Fruit fly (Drosophila melanogaster) whole organism, wandering third instar larva: ENCODE measurements around the gene agt.

Source experiments
- Abd-B ChIP-seq: fragments of >200 bp; optimal IDR thresholded peaks from 2 replicates; lab custom pipeline; 2017; ENCODE audit warnings: missing biosample characterization, missing genetic modification characterization
- CG32264 ChIP-seq: fragments of 200-800 bp; sonication (Bioruptor generic); optimal IDR thresholded peaks from 2 replicates; lab custom pipeline; 2016; ENCODE audit warnings: missing biosample characterization, missing genetic modification characterization
- CG9705 ChIP-seq: fragments of 200-800 bp; sonication (Bioruptor generic); optimal IDR thresholded peaks from 2 replicates; lab custom pipeline; 2018; ENCODE audit warnings: missing biosample characterization, mild to moderate bottlenecking, missing genetic modification characterization
- CrebA ChIP-seq: fragments of 200-800 bp; sonication (Bioruptor generic); optimal IDR thresholded peaks from 2 replicates; lab custom pipeline; 2016; ENCODE audit warnings: missing biosample characterization, mild to moderate bottlenecking, missing genetic modification characterization, borderline replicate concordance
- Dfd ChIP-seq: fragments of >200 bp; optimal IDR thresholded peaks from 2 replicates; lab custom pipeline; 2017; ENCODE audit warnings: missing biosample characterization, missing genetic modification characterization
- Dif ChIP-seq: fragments of 200-275, 200-300 bp; sonication (Bioruptor generic); optimal IDR thresholded peaks from 2 replicates; lab custom pipeline; 2018; ENCODE audit warnings: missing biosample characterization, missing genetic modification characterization; ENCODE audit not compliant: partially characterized antibody
- GATAd ChIP-seq: sonication (Bioruptor generic); optimal IDR thresholded peaks from 2 replicates; lab custom pipeline; 2016; ENCODE audit warnings: missing biosample characterization, missing genetic modification characterization
- HLH106 ChIP-seq: fragments of 200-800 bp; optimal IDR thresholded peaks from 3 replicates; lab custom pipeline; 2019; ENCODE audit warnings: missing biosample characterization, mild to moderate bottlenecking, missing genetic modification characterization, moderate library complexity
- Hr78 ChIP-seq: fragments of >200 bp; optimal IDR thresholded peaks from 2 replicates; lab custom pipeline; 2017; ENCODE audit warnings: missing biosample characterization, missing genetic modification characterization
- Hr83 ChIP-seq: fragments of 200-300 bp; sonication (Bioruptor generic); optimal IDR thresholded peaks from 2 replicates; lab custom pipeline; 2016; ENCODE audit warnings: missing biosample characterization, mild to moderate bottlenecking, missing genetic modification characterization, moderate library complexity; ENCODE audit not compliant: poor library complexity, severe bottlenecking
- Jra ChIP-seq: sonication (Bioruptor generic); optimal IDR thresholded peaks from 2 replicates; lab custom pipeline; 2016; ENCODE audit warnings: missing biosample characterization, missing genetic modification characterization
- Mio ChIP-seq: sonication (Bioruptor generic); optimal IDR thresholded peaks from 2 replicates; lab custom pipeline; 2016; ENCODE audit warnings: missing biosample characterization, missing genetic modification characterization
- Myc ChIP-seq: fragments of >200 bp; optimal IDR thresholded peaks from 2 replicates; lab custom pipeline; 2017
- Sp1 ChIP-seq: fragments of 200-800 bp; sonication (Bioruptor generic); optimal IDR thresholded peaks from 3 replicates; lab custom pipeline; 2019; ENCODE audit warnings: missing biosample characterization, mild to moderate bottlenecking, missing genetic modification characterization, moderate library complexity
- Vsx2 ChIP-seq: fragments of 200-300, 225-300 bp; sonication (Bioruptor generic); optimal IDR thresholded peaks from 2 replicates; lab custom pipeline; 2018; ENCODE audit warnings: missing biosample characterization, missing genetic modification characterization; ENCODE audit not compliant: partially characterized antibody
- dmrt93B ChIP-seq: fragments of 200-800 bp; sonication (Bioruptor generic); optimal IDR thresholded peaks from 2 replicates; lab custom pipeline; 2018; ENCODE audit warnings: missing biosample characterization, mild to moderate bottlenecking, missing genetic modification characterization
- dsf ChIP-seq: sonication (Bioruptor generic); optimal IDR thresholded peaks from 2 replicates; lab custom pipeline; 2016; ENCODE audit warnings: missing biosample characterization, missing genetic modification characterization, borderline replicate concordance
- ey ChIP-seq: fragments of 200-800 bp; sonication (Bioruptor generic); optimal IDR thresholded peaks from 2 replicates; lab custom pipeline; 2016; ENCODE audit warnings: missing biosample characterization, missing genetic modification characterization
- foxo ChIP-seq, 2 experiments: fragments of 200-800 bp; sonication (Bioruptor generic); optimal IDR thresholded peaks; 2 replicates in 1 of 2; 3 replicates in 1 of 2; lab custom pipeline; 2016 to 2017; ENCODE audit warnings: missing biosample characterization in 2 of 2, missing genetic modification characterization in 2 of 2
- fru ChIP-seq: fragments of 200-800 bp; sonication (Bioruptor generic); optimal IDR thresholded peaks from 3 replicates; lab custom pipeline; 2016; ENCODE audit warnings: missing biosample characterization, mild to moderate bottlenecking, missing genetic modification characterization
- h ChIP-seq: fragments of 200-800 bp; sonication (Bioruptor generic); optimal IDR thresholded peaks from 3 replicates; lab custom pipeline; 2016; ENCODE audit warnings: missing biosample characterization, mild to moderate bottlenecking, missing genetic modification characterization
- jim ChIP-seq: fragments of 175-275, 200-325 bp; sonication (Bioruptor generic); optimal IDR thresholded peaks from 2 replicates; lab custom pipeline; 2016; ENCODE audit warnings: missing biosample characterization, mild to moderate bottlenecking, missing genetic modification characterization
- lola ChIP-seq: fragments of >200 bp; optimal IDR thresholded peaks from 2 replicates; lab custom pipeline; 2017; ENCODE audit warnings: missing biosample characterization, missing genetic modification characterization
- pan ChIP-seq: fragments of >200 bp; optimal IDR thresholded peaks from 2 replicates; lab custom pipeline; 2017
- psq ChIP-seq: fragments of 200-800 bp; sonication (Bioruptor generic); optimal IDR thresholded peaks from 3 replicates; lab custom pipeline; 2017; ENCODE audit warnings: missing biosample characterization, mild to moderate bottlenecking, missing genetic modification characterization, moderate library complexity
- rgr ChIP-seq: fragments of 200-800 bp; sonication (Bioruptor generic); optimal IDR thresholded peaks from 3 replicates; lab custom pipeline; 2016; ENCODE audit warnings: missing biosample characterization, mild to moderate bottlenecking, missing genetic modification characterization
- usp ChIP-seq: fragments of >200 bp; optimal IDR thresholded peaks from 2 replicates; lab custom pipeline; 2017; ENCODE audit warnings: missing biosample characterization, missing genetic modification characterization
- woc ChIP-seq: sonication (Bioruptor generic); optimal IDR thresholded peaks from 2 replicates; lab custom pipeline; 2016; ENCODE audit warnings: missing biosample characterization, mild to moderate bottlenecking, missing genetic modification characterization

The agt gene

DNA sequence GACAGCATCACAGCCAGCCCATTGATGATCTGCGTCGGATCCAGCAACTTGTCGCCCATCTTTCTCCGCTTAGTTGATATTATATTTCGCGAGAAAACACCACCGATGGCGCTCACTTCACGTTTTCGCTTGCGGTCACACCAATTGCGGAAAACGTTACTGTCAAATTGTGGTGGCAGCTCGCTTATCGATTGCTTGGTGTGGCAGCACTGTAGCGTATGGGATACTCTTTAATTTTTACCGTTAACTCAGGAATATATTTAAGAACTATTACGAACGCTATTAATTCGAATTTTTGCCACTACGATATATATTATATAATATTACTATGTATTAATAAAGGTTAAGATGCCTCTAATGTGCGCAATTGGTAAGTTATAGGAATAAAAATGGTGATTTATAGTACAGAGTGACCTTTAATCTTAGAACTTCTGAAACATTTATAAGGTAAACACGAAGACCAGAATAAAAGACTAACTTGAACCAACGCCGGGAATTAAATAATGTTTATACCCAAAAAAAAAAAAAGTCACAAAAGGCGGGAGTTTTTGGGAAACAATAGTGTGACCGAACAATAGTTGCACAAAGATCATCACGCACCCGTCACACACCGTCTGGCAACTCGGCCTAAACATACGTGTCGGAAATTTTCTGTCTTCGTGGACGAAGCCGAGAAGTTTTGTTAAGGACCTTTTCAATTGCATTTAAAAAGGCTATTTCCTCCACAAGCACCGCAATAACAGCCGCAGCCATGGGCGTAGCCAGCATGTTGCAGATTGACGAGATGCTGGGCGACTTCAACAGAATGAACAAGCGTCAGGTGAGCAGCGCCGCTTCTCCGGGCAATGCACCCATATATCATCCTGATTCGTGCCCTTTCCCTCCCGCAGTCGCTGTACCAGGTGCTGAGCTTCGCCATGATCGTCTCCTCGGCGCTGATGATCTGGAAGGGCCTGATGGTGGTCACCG is 2.3 kb downstream of the agt start, which contains the start of the genes CG1307 and twr:
CG1307 (minus strand) TSS at position 165 of the 969 bp plus-strand sequence.
twr (plus strand) TSS at position 605 of the 969 bp plus-strand sequence.
- TF ChIP-seq woc (GFP tag; lab: Kevin White, UChicago) (no peak), Hr83 (GFP tag; lab: Kevin White, UChicago) (peak; percentile 5)

DNA sequence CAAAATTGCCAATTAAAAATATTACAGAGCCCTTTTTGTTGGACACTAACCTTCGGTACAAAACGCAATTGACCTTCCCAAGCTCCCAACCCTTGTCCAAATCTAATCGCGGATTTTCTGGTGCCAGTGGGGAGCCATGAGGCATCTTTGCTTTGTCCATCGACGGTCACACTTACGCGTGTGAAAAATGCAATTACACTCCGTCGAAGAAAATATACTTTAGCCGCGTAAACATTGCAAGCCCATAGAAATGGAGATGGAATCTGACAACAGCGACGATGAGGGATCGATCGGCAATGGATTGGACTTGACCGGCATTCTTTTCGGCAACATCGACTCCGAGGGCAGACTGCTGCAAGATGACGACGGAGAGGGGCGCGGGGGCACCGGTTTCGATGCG is 13.2 kb downstream of the agt start, which contains the start of gene Taf1:
Taf1 (plus strand) TSS at position 150 of the 400 bp plus-strand sequence.
- TF ChIP-seq CG9705 (GFP tag; lab: Kevin White, UChicago) (no peak), HLH106 (tag; lab: Kevin White, UChicago) (no peak), Myc (lab: Kevin White, UChicago) (peak; percentile 65)

DNA sequence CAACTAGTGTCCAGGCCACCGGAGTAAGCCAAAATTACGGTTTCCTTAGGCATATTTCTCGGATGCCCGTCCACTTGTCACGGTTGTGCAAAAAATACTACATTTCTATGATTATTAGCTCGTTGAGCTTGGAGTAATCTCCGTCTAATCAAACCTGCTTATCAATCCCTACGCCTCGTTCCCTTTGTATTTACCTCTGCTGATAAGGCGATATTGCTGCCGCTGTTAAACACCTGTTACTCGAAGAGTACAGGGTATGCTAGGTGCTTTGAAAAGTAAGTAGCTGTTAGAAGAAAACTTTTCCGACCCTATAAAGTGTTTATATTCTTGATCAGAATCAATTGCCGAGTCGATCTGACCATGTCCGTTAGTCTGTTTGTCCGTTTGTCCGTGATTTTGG is 15.6 kb downstream of the agt start, which contains the start of gene Ass:
Ass (minus strand) TSS at position 101 of the 400 bp plus-strand sequence.
- no peak for TF ChIP-seq dsf (GFP tag; lab: Kevin White, UChicago)
- no peak for TF ChIP-seq ey (GFP tag; lab: Kevin White, UChicago)
- no peak for TF ChIP-seq dmrt93B (GFP tag; lab: Kevin White, UChicago)
- no peak for TF ChIP-seq Mio (GFP tag; lab: Kevin White, UChicago)
- TF ChIP-seq lola (GFP tag; lab: Kevin White, UChicago) = no peak
- TF ChIP-seq pan (lab: Kevin White, UChicago) = no peak
- no peak for TF ChIP-seq h (GFP tag; lab: Kevin White, UChicago)
- no peak for TF ChIP-seq Jra (GFP tag; lab: Kevin White, UChicago)
- no peak for TF ChIP-seq rgr (GFP tag; lab: Kevin White, UChicago)

DNA sequence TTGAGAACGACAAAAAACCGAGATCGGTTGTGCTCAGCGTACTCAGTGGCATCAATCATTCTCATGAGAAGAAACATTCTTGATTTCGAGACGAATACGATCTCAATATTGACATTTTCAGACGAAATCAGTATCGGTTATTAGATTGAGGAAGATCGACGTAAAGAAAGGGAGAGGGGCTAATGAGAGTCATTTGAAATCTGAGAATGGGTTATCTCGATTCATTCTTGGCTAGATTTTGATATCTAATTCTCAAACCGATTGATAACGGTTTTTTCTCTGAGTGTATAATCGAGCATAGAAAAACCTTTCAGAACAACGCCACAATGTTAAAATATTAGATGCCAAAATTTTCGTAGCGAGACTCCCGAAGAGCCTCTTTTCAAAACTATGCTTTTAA is 19.0 kb downstream of the agt start, which contains the start of gene CG31286:
CG31286 (plus strand) TSS at position 301 of the 400 bp plus-strand sequence.
- TF ChIP-seq CrebA (GFP tag; lab: Kevin White, UChicago) (no peak), psq (GFP tag; lab: Kevin White, UChicago) (no peak), CG9705 (GFP tag; lab: Kevin White, UChicago) (no peak), Hr78 (no peak), Abd-B (GFP tag; lab: Kevin White, UChicago) (no peak), Jra (GFP tag; lab: Kevin White, UChicago) (no peak)
- TF ChIP-seq, all 38 proteins: peak for 0

DNA sequence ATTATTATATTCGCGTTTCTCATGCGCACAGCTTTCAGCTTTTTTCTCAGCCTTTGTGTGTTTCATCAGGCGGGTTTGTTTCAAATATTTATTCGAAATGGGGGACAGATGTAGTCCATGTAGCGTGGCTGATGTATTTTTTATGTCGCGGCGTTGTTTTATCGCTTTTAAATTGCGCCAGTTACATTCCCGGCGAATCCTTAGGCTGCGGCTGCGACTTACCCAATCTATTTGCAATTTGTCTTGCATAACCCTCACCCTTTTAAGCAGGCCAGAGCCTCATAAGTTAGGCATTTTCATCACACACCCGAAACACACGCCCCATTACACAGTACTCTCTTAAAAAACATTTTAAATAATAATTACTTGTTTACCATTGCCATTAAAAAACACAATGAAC is 30.0 kb downstream of the agt start, which contains the start of gene sunz:
sunz (plus strand) TSS at position 301 of the 400 bp plus-strand sequence.
- TF ChIP-seq pan (lab: Kevin White, UChicago) (no peak), Vsx2 (GFP tag; lab: Kevin White, UChicago) (no peak), Mio (GFP tag; lab: Kevin White, UChicago) (no peak), Jra (GFP tag; lab: Kevin White, UChicago) (no peak), Abd-B (GFP tag; lab: Kevin White, UChicago) (no peak), Dif (GFP tag; lab: Kevin White, UChicago) (no peak), Dfd (GFP tag; lab: Kevin White, UChicago) (no peak), CG32264 (no peak), jim (GFP tag; lab: Kevin White, UChicago) (no peak), GATAd (GFP tag; lab: Kevin White, UChicago) (no peak), usp (no peak), foxo (GFP tag; optimal IDR thresholded peaks at IDR 0.05; lab: Kevin White, UChicago) (no peak), CrebA (GFP tag; lab: Kevin White, UChicago) (no peak), fru (GFP tag; lab: Kevin White, UChicago) (no peak), Sp1 (GFP tag; lab: Kevin White, UChicago) (no peak), dmrt93B (GFP tag; lab: Kevin White, UChicago) (no peak)
